Worm (Caenorhabditis elegans) whole organism, L1 larva: ENCODE measurements around the gene F21D9.11.

Source experiments
- aha-1 ChIP-seq: fragments of 150-350 bp; optimal IDR thresholded peaks from 2 replicates; lab custom pipeline; 2014; ENCODE audit warnings: missing biosample characterization, missing genetic modification characterization
- ama-1 ChIP-seq: fragments of 150-350 bp; optimal IDR thresholded peaks from 2 replicates; lab custom pipeline; 2014
- ceh-8 ChIP-seq: fragments of 200-800 bp; sonication (Bioruptor generic); optimal IDR thresholded peaks from 2 replicates; lab custom pipeline; 2018; ENCODE audit warnings: mild to moderate bottlenecking, missing genetic modification characterization, moderate library complexity, missing compliant biosample characterization
- ces-1 ChIP-seq: fragments of 150-350 bp; optimal IDR thresholded peaks from 2 replicates; lab custom pipeline; 2014; ENCODE audit warnings: missing biosample characterization, missing genetic modification reagents, missing genetic modification characterization
- elt-3 ChIP-seq, 6 experiments: fragments of 150-350 bp in 1 of 6; sonication (generic microtip); optimal IDR thresholded peaks; 2 replicates each; lab custom pipeline; 2017 to 2018; ENCODE audit warnings: missing biosample characterization in 6 of 6, missing genetic modification characterization in 6 of 6, inconsistent platforms in 1 of 6
- fkh-4 ChIP-seq: sonication (generic microtip); optimal IDR thresholded peaks from 2 replicates; lab custom pipeline; 2016; ENCODE audit warnings: missing compliant biosample characterization, missing genetic modification characterization, borderline replicate concordance
- hlh-17 ChIP-seq: fragments of 200-800 bp; sonication (Bioruptor generic); optimal IDR thresholded peaks from 2 replicates; lab custom pipeline; 2018; ENCODE audit warnings: missing genetic modification characterization, mild to moderate bottlenecking, missing compliant biosample characterization, moderate library complexity, borderline replicate concordance
- lsy-2 ChIP-seq, 2 experiments: fragments of 150-350 bp; optimal IDR thresholded peaks; 2 replicates each; lab custom pipeline; 2014; ENCODE audit warnings: missing biosample characterization in 2 of 2, missing genetic modification characterization in 2 of 2
- nhr-237 ChIP-seq: fragments of 150-350 bp; optimal IDR thresholded peaks from 2 replicates; lab custom pipeline; 2014; ENCODE audit warnings: missing biosample characterization, missing genetic modification characterization

ce11 chrV:19262349-19262748 is 10.4 kb downstream of the F21D9.11 start, which contains the start of gene F21D9.2:
- no peak for TF ChIP-seq ama-1 (lab: Kevin White, UChicago)
- no peak for TF ChIP-seq fkh-4 (tag; lab: Kevin White, UChicago)
- TF ChIP-seq aha-1 = no peak
- no peak for TF ChIP-seq nhr-237
- no peak for TF ChIP-seq ceh-8 (GFP tag; lab: Kevin White, UChicago)
- TF ChIP-seq lsy-2 (tag; optimal IDR thresholded peaks at IDR 0.05; lab: Kevin White, UChicago) = no peak
- no peak for TF ChIP-seq elt-3 (tag; optimal IDR thresholded peaks at IDR 0.05; lab: Kevin White, UChicago)
- no peak for TF ChIP-seq ces-1 (GFP tag; lab: Kevin White, UChicago)
- no peak for TF ChIP-seq hlh-17
